Comparison of ENCODE assay signal across 1 fruit fly cellular context in the genomic region with DNA sequence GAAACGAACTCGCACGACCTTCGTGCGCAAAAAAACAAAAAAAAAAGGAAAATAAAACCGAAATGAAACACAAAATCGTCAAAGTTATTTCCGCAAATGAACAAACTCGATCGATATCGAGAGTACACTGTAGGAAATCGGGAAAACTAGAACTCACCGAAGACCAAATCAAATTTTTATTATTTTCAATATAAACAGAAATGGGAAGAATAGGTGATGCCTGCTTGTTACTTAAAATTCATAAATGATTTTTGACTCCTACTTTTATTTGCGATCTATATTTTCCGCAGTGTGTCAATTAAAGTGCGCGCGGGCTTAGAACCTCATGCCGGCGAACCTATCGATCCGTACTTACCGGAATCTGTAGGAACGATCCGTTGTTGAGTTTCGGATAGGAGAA.
TF ChIP-seq lines count a peak whose summit lies in the region.

No protein-coding gene starts in this region.

TF ChIP-seq in whole organism, embryonic, 481 proteins besides CTCF, POLR2A, EP300 and RAD21 (continued from another document and continues in another):
- TF ChIP-seq CG11398 (GFP tag; optimal IDR thresholded peaks at IDR 0.05; lab: Kevin White, UChicago) (no peak), wek (GFP tag; optimal IDR thresholded peaks at IDR 0.05; lab: Kevin White, UChicago) (no peak), CG30403 (GFP tag; optimal IDR thresholded peaks at IDR 0.05; lab: Kevin White, UChicago) (no peak), Myb (GFP tag; optimal IDR thresholded peaks at IDR 0.05; lab: Kevin White, UChicago) (no peak), Sry-β (GFP tag; optimal IDR thresholded peaks at IDR 0.05; lab: Kevin White, UChicago) (no peak), ATbp (GFP tag; optimal IDR thresholded peaks at IDR 0.05; lab: Kevin White, UChicago) (no peak), danr (GFP tag; IDR thresholded peaks at IDR 0.05; lab: Robert Waterston, UW) (no peak), CG11696 (GFP tag; IDR thresholded peaks at IDR 0.05; lab: Robert Waterston, UW) (0 out of 2 replicates have a peak, but pooled peaks have one; percentile 22), peb (GFP tag; IDR thresholded peaks at IDR 0.05; lab: Robert Waterston, UW) (no peak), CG10979 (tag; optimal IDR thresholded peaks at IDR 0.05; lab: Kevin White, UChicago) (peak; percentile 14), az2 (GFP tag; optimal IDR thresholded peaks at IDR 0.05; lab: Kevin White, UChicago) (no peak), fd102C (GFP tag; optimal IDR thresholded peaks at IDR 0.05; lab: Kevin White, UChicago) (no peak), CG5245 (GFP tag; optimal IDR thresholded peaks at IDR 0.05; lab: Kevin White, UChicago) (no peak), Poxn (GFP tag; IDR thresholded peaks at IDR 0.05; lab: Robert Waterston, UW) (no peak), unpg (GFP tag; optimal IDR thresholded peaks at IDR 0.05; lab: Kevin White, UChicago) (peak; percentile 24), insv (GFP tag; optimal IDR thresholded peaks at IDR 0.05; lab: Kevin White, UChicago) (no peak), bigmax (GFP tag; optimal IDR thresholded peaks at IDR 0.05; lab: Kevin White, UChicago) (no peak), CG9797 (GFP tag; optimal IDR thresholded peaks at IDR 0.05; lab: Kevin White, UChicago) (no peak), Meics (GFP tag; optimal IDR thresholded peaks at IDR 0.05; lab: Kevin White, UChicago) (peak; percentile 28), CG9437 (GFP tag; optimal IDR thresholded peaks at IDR 0.05; lab: Kevin White, UChicago) (no peak), CG17829 (tag; optimal IDR thresholded peaks at IDR 0.05; lab: Kevin White, UChicago) (no peak), mirr (GFP tag; optimal IDR thresholded peaks at IDR 0.05; lab: Kevin White, UChicago) (no peak), nerfin-1 (tag; optimal IDR thresholded peaks at IDR 0.05; lab: Kevin White, UChicago) (no peak), Drgx (GFP tag; IDR thresholded peaks at IDR 0.05; lab: Robert Waterston, UW) (no peak), cg (GFP tag; optimal IDR thresholded peaks at IDR 0.05; lab: Kevin White, UChicago) (no peak), gcm (GFP tag; optimal IDR thresholded peaks at IDR 0.05; lab: Kevin White, UChicago) (no peak), rib (GFP tag; IDR thresholded peaks at IDR 0.05; lab: Robert Waterston, UW) (no peak), en (GFP tag; optimal IDR thresholded peaks at IDR 0.05; lab: Kevin White, UChicago) (no peak), Dek (tag; optimal IDR thresholded peaks at IDR 0.05; lab: Kevin White, UChicago) (no peak), CG2712 (tag; optimal IDR thresholded peaks at IDR 0.05; lab: Kevin White, UChicago) (peak; percentile 6), Deaf1 (tag; optimal IDR thresholded peaks at IDR 0.05; lab: Kevin White, UChicago) (no peak), PHDP (tag; optimal IDR thresholded peaks at IDR 0.05; lab: Kevin White, UChicago) (peak; percentile 16), Pdp1 (GFP tag; optimal IDR thresholded peaks at IDR 0.05; lab: Kevin White, UChicago) (no peak), jumu (GFP tag; optimal IDR thresholded peaks at IDR 0.05; lab: Kevin White, UChicago) (no peak), Taf1 (GFP tag; IDR thresholded peaks at IDR 0.05; lab: Robert Waterston, UW) (no peak), CG1529 (GFP tag; optimal IDR thresholded peaks at IDR 0.05; lab: Kevin White, UChicago) (no peak), CG17359 (tag; optimal IDR thresholded peaks at IDR 0.05; lab: Kevin White, UChicago) (no peak), CG10431 (GFP tag; optimal IDR thresholded peaks at IDR 0.05; lab: Kevin White, UChicago) (no peak), Spps (tag; optimal IDR thresholded peaks at IDR 0.05; lab: Kevin White, UChicago) (no peak), CG15514 (GFP tag; optimal IDR thresholded peaks at IDR 0.05; lab: Kevin White, UChicago) (no peak), Chrac-16 (GFP tag; optimal IDR thresholded peaks at IDR 0.05; lab: Kevin White, UChicago) (no peak), gfzf (GFP tag; optimal IDR thresholded peaks at IDR 0.05; lab: Kevin White, UChicago) (no peak), CG4282 (GFP tag; optimal IDR thresholded peaks at IDR 0.05; lab: Kevin White, UChicago) (no peak), sqz (GFP tag; optimal IDR thresholded peaks at IDR 0.05; lab: Kevin White, UChicago) (no peak), CG31441 (GFP tag; IDR thresholded peaks at IDR 0.05; lab: Robert Waterston, UW) (no peak), sima (GFP tag; optimal IDR thresholded peaks at IDR 0.05; lab: Kevin White, UChicago) (no peak), ftz-f1 (GFP tag; optimal IDR thresholded peaks at IDR 0.05; lab: Kevin White, UChicago) (no peak), CG13775 (GFP tag; optimal IDR thresholded peaks at IDR 0.05; lab: Kevin White, UChicago) (no peak), CG12769 (tag; optimal IDR thresholded peaks at IDR 0.05; lab: Kevin White, UChicago) (no peak), Ada2b (GFP tag; IDR thresholded peaks at IDR 0.05; lab: Robert Waterston, UW) (no peak), Ptx1 (GFP tag; IDR thresholded peaks at IDR 0.05; lab: Robert Waterston, UW) (no peak), CG7357 (GFP tag; IDR thresholded peaks at IDR 0.05; lab: Robert Waterston, UW) (no peak), ewg (GFP tag; optimal IDR thresholded peaks at IDR 0.05; lab: Kevin White, UChicago) (no peak), CG10959 (GFP tag; IDR thresholded peaks at IDR 0.05; lab: Robert Waterston, UW) (no peak), Abd-B (GFP tag; optimal IDR thresholded peaks at IDR 0.05; lab: Kevin White, UChicago) (no peak), ERR (GFP tag; optimal IDR thresholded peaks at IDR 0.05; lab: Kevin White, UChicago) (no peak), Hr39 (optimal IDR thresholded peaks at IDR 0.05; lab: Kevin White, UChicago) (no peak), CG18764 (GFP tag; optimal IDR thresholded peaks at IDR 0.05; lab: Kevin White, UChicago) (no peak), abd-A (tag; optimal IDR thresholded peaks at IDR 0.05; lab: Kevin White, UChicago) (no peak), da (GFP tag; optimal IDR thresholded peaks at IDR 0.05; lab: Kevin White, UChicago) (no peak), CG2199 (GFP tag; IDR thresholded peaks at IDR 0.05; lab: Robert Waterston, UW) (no peak), CG9876 (GFP tag; optimal IDR thresholded peaks at IDR 0.05; lab: Kevin White, UChicago) (no peak), sob (GFP tag; IDR thresholded peaks at IDR 0.05; lab: Robert Waterston, UW) (no peak), grau (tag; optimal IDR thresholded peaks at IDR 0.05; lab: Kevin White, UChicago) (peak; percentile 34), dpn (GFP tag; optimal IDR thresholded peaks at IDR 0.05; lab: Kevin White, UChicago) (no peak), Antp (GFP tag; optimal IDR thresholded peaks at IDR 0.05; lab: Kevin White, UChicago) (no peak), chif (GFP tag; optimal IDR thresholded peaks at IDR 0.05; lab: Kevin White, UChicago) (no peak), amos (GFP tag; IDR thresholded peaks at IDR 0.05; lab: Robert Waterston, UW; ENCODE audit: partially characterized antibody) (no peak), CG34376 (GFP tag; optimal IDR thresholded peaks at IDR 0.05; lab: Kevin White, UChicago) (no peak), CG9215 (GFP tag; IDR thresholded peaks at IDR 0.05; lab: Robert Waterston, UW) (no peak), Sry-δ (GFP tag; optimal IDR thresholded peaks at IDR 0.05; lab: Kevin White, UChicago) (no peak), z (GFP tag; IDR thresholded peaks at IDR 0.05; lab: Robert Waterston, UW) (no peak), CG6765 (GFP tag; optimal IDR thresholded peaks at IDR 0.05; lab: Kevin White, UChicago) (no peak), CG10274 (GFP tag; optimal IDR thresholded peaks at IDR 0.05; lab: Kevin White, UChicago) (no peak), sug (tag; optimal IDR thresholded peaks at IDR 0.05; lab: Kevin White, UChicago) (no peak), HLH3B (GFP tag; IDR thresholded peaks at IDR 0.05; lab: Robert Waterston, UW) (no peak), CG7271 (tag; optimal IDR thresholded peaks at IDR 0.05; lab: Kevin White, UChicago) (no peak), HLHmδ (GFP tag; optimal IDR thresholded peaks at IDR 0.05; lab: Kevin White, UChicago) (no peak), grn (GFP tag; optimal IDR thresholded peaks at IDR 0.05; lab: Kevin White, UChicago) (no peak), ab (GFP tag; optimal IDR thresholded peaks at IDR 0.05; lab: Kevin White, UChicago) (no peak), bcd (GFP tag; optimal IDR thresholded peaks at IDR 0.05; lab: Kevin White, UChicago) (no peak), cad (GFP tag; optimal IDR thresholded peaks at IDR 0.05; lab: Kevin White, UChicago) (no peak), Asciz (GFP tag; optimal IDR thresholded peaks at IDR 0.05; lab: Kevin White, UChicago) (no peak), CG3995 (GFP tag; optimal IDR thresholded peaks at IDR 0.05; lab: Kevin White, UChicago) (no peak), lbe (GFP tag; optimal IDR thresholded peaks at IDR 0.05; lab: Kevin White, UChicago) (no peak), CG11247 (GFP tag; IDR thresholded peaks at IDR 0.05; lab: Robert Waterston, UW) (no peak), onecut (GFP tag; IDR thresholded peaks at IDR 0.05; lab: Robert Waterston, UW) (0 out of 2 replicates have a peak, but pooled peaks have one; percentile 13), CG6654 (GFP tag; optimal IDR thresholded peaks at IDR 0.05; lab: Kevin White, UChicago) (no peak), Ets97D (GFP tag; optimal IDR thresholded peaks at IDR 0.05; lab: Kevin White, UChicago) (no peak), Oli (tag; optimal IDR thresholded peaks at IDR 0.05; lab: Kevin White, UChicago) (no peak), CG8478 (optimal IDR thresholded peaks at IDR 0.05; lab: Kevin White, UChicago) (no peak), Ets65A (GFP tag; lab: Kevin White, UChicago) (no peak), wdn (GFP tag; IDR thresholded peaks at IDR 0.05; lab: Robert Waterston, UW) (no peak), pho (GFP tag; optimal IDR thresholded peaks at IDR 0.05; lab: Kevin White, UChicago) (no peak), Hmx (GFP tag; optimal IDR thresholded peaks at IDR 0.05; lab: Kevin White, UChicago) (no peak), CG10543 (GFP tag; optimal IDR thresholded peaks at IDR 0.05; lab: Kevin White, UChicago) (no peak), Vsx1 (GFP tag; optimal IDR thresholded peaks at IDR 0.05; lab: Kevin White, UChicago) (no peak), Xbp1 (GFP tag; optimal IDR thresholded peaks at IDR 0.05; lab: Kevin White, UChicago) (no peak), Dad (GFP tag; optimal IDR thresholded peaks at IDR 0.05; lab: Kevin White, UChicago) (no peak), seq (GFP tag; IDR thresholded peaks at IDR 0.05; lab: Robert Waterston, UW) (no peak), GATAe (GFP tag; conservative IDR thresholded peaks at IDR 0.05; lab: Robert Waterston, UW) (no peak), zfh2 (GFP tag; optimal IDR thresholded peaks at IDR 0.05; lab: Kevin White, UChicago) (no peak), D19B (GFP tag; optimal IDR thresholded peaks at IDR 0.05; lab: Kevin White, UChicago) (no peak), bsh (GFP tag; optimal IDR thresholded peaks at IDR 0.05; lab: Kevin White, UChicago) (peak in 1 of 2 experiments; percentile 10), CG14014 (GFP tag; IDR thresholded peaks at IDR 0.05; lab: Robert Waterston, UW) (0 out of 2 replicates have a peak, but pooled peaks have one; percentile 34), CG42726 (GFP tag; IDR thresholded peaks at IDR 0.05; lab: Robert Waterston, UW; ENCODE audit: partially characterized antibody) (no peak), CG2678 (tag; optimal IDR thresholded peaks at IDR 0.05; lab: Kevin White, UChicago) (peak; percentile 39), CG17612 (GFP tag; IDR thresholded peaks at IDR 0.05; lab: Robert Waterston, UW) (no peak), CG15073 (GFP tag; optimal IDR thresholded peaks at IDR 0.05; lab: Kevin White, UChicago) (no peak), CG14860 (GFP tag; IDR thresholded peaks at IDR 0.05; lab: Robert Waterston, UW; ENCODE audit: partially characterized antibody) (no peak), CG6175 (GFP tag; IDR thresholded peaks at IDR 0.05; lab: Robert Waterston, UW) (no peak), ara (GFP tag; IDR thresholded peaks at IDR 0.05; lab: Robert Waterston, UW) (no peak), Scr (GFP tag; IDR thresholded peaks at IDR 0.05; lab: Robert Waterston, UW; ENCODE audit: partially characterized antibody) (no peak), CG11695 (GFP tag; IDR thresholded peaks at IDR 0.05; lab: Robert Waterston, UW) (peak; percentile 62; the same call in 2 of the 3 replicates), CG1792 (GFP tag; optimal IDR thresholded peaks at IDR 0.05; lab: Kevin White, UChicago) (no peak), kni (GFP tag; optimal IDR thresholded peaks at IDR 0.05; lab: Kevin White, UChicago) (no peak), CG2120 (GFP tag; optimal IDR thresholded peaks at IDR 0.05; lab: Kevin White, UChicago) (peak; percentile 29), trh (GFP tag; optimal IDR thresholded peaks at IDR 0.05; lab: Kevin White, UChicago) (no peak), dysf (GFP tag; IDR thresholded peaks at IDR 0.05; lab: Robert Waterston, UW) (peak; percentile 57; the same call in 1 of the 3 replicates), CG15479 (GFP tag; optimal IDR thresholded peaks at IDR 0.05; lab: Kevin White, UChicago) (no peak), sens (GFP tag; lab: Kevin White, UChicago) (no peak), zen (tag; optimal IDR thresholded peaks at IDR 0.05; lab: Kevin White, UChicago) (no peak), CG9817 (tag; optimal IDR thresholded peaks at IDR 0.05; lab: Kevin White, UChicago) (peak; percentile 1), hth (optimal IDR thresholded peaks at IDR 0.05; lab: Kevin White, UChicago) (no peak), Hmr (GFP tag; optimal IDR thresholded peaks at IDR 0.05; lab: Kevin White, UChicago) (no peak), CG2116 (GFP tag; optimal IDR thresholded peaks at IDR 0.05; lab: Kevin White, UChicago) (no peak), CG9932 (GFP tag; IDR thresholded peaks at IDR 0.05; lab: Robert Waterston, UW) (peak; percentile 33; the same call in 1 of the 2 replicates), Aef1 (GFP tag; IDR thresholded peaks at IDR 0.05; lab: Robert Waterston, UW) (no peak), CG8924 (tag; optimal IDR thresholded peaks at IDR 0.05; lab: Kevin White, UChicago) (no peak), inv (GFP tag; IDR thresholded peaks at IDR 0.05; lab: Robert Waterston, UW; ENCODE audit: partially characterized antibody) (no peak), CG30020 (tag; optimal IDR thresholded peaks at IDR 0.05; lab: Kevin White, UChicago) (no peak), CG7745 (tag; optimal IDR thresholded peaks at IDR 0.05; lab: Kevin White, UChicago) (no peak), bbx (GFP tag; IDR thresholded peaks at IDR 0.05; lab: Robert Waterston, UW; ENCODE audit: partially characterized antibody) (no peak), tgo (GFP tag; IDR thresholded peaks at IDR 0.05; lab: Robert Waterston, UW) (0 out of 3 replicates have a peak, but pooled peaks have one; percentile 19), CG17802 (tag; optimal IDR thresholded peaks at IDR 0.05; lab: Kevin White, UChicago) (no peak)
